Worm (Caenorhabditis elegans): ENCODE measurements around the gene tomm-70.

tomm-70 gene

ce11 chrIII:8710310-8710709, 44.2 kb downstream of the tomm-70 start, which contains the start of gene B0303.11:
Gene B0303.11, minus strand, starts transcription at chrIII:8710410.
- no peak for TF ChIP-seq tra-4 (tag; optimal IDR thresholded peaks at IDR 0.05)
- no peak for TF ChIP-seq tbx-37 (GFP tag; conservative IDR thresholded peaks at IDR 0.05)
- no peak for TF ChIP-seq tbx-11 (GFP tag; IDR thresholded peaks at IDR 0.05)
- no peak for TF ChIP-seq F13C5.2 (tag; optimal IDR thresholded peaks at IDR 0.05)
- TF ChIP-seq ets-7 (tag; optimal IDR thresholded peaks at IDR 0.05), result no peak
- no peak for TF ChIP-seq ceh-36 (tag; optimal IDR thresholded peaks at IDR 0.05)
- no peak for TF ChIP-seq ceh-13 (GFP tag; optimal IDR thresholded peaks at IDR 0.05)
- TF ChIP-seq hmbx-1 (tag; optimal IDR thresholded peaks at IDR 0.05), result no peak
- TF ChIP-seq scrt-1 (GFP tag; IDR thresholded peaks at IDR 0.05), result no peak
- TF ChIP-seq pes-1 (GFP tag; IDR thresholded peaks at IDR 0.05), result no peak
- no peak for TF ChIP-seq flt-1 (GFP tag; IDR thresholded peaks at IDR 0.05)
- TF ChIP-seq B0310.2 (tag; optimal IDR thresholded peaks at IDR 0.05), result no peak
- TF ChIP-seq ama-1 (optimal IDR thresholded peaks at IDR 0.05), result no peak
- TF ChIP-seq aly-1 (tag; optimal IDR thresholded peaks at IDR 0.05), result no peak

ce11 chrIII:8709735-8710134, 44.8 kb downstream of the tomm-70 start:
- TF ChIP-seq flt-1 (GFP tag; IDR thresholded peaks at IDR 0.05) (no peak), B0310.2 (tag; optimal IDR thresholded peaks at IDR 0.05) (no peak), tbx-37 (GFP tag; conservative IDR thresholded peaks at IDR 0.05) (no peak), tbx-11 (GFP tag; IDR thresholded peaks at IDR 0.05) (no peak), F13C5.2 (tag; optimal IDR thresholded peaks at IDR 0.05) (no peak), ceh-13 (GFP tag; optimal IDR thresholded peaks at IDR 0.05) (no peak), ceh-36 (tag; optimal IDR thresholded peaks at IDR 0.05) (no peak), pes-1 (GFP tag; IDR thresholded peaks at IDR 0.05) (no peak), aly-1 (tag; optimal IDR thresholded peaks at IDR 0.05) (no peak), hmbx-1 (tag; optimal IDR thresholded peaks at IDR 0.05) (no peak), sea-1 (GFP tag; conservative IDR thresholded peaks at IDR 0.05) (no peak), hnd-1 (tag; optimal IDR thresholded peaks at IDR 0.05) (no peak), ets-7 (tag; optimal IDR thresholded peaks at IDR 0.05) (no peak), tra-4 (tag; optimal IDR thresholded peaks at IDR 0.05) (no peak), hmg-4 (GFP tag; optimal IDR thresholded peaks at IDR 0.05) (no peak), scrt-1 (GFP tag; IDR thresholded peaks at IDR 0.05) (no peak), ama-1 (optimal IDR thresholded peaks at IDR 0.05) (no peak)

- TF ChIP-seq flt-1 (GFP tag; IDR thresholded peaks at IDR 0.05), result no peak
These were observed 49.8 kb downstream of the tomm-70 start, which contains the start of gene B0303.16 for ce11 chrIII:8704765-8705164. Gene B0303.16, plus strand, starts transcription at chrIII:8705065.
